Fruit fly (Drosophila melanogaster) whole organism, embryonic: ENCODE measurements around the gene VhaM9.7-b.

Source experiments
- CG1024 ChIP-seq: fragments of 200-800 bp; sonication (Bioruptor generic); IDR thresholded peaks from 2 replicates; pipeline ENCODE4 v1.3.6; 2022; ENCODE audit warnings: missing biosample characterization, missing genetic modification characterization
- CG10462 ChIP-seq: fragments of 200-800 bp; sonication (Bioruptor generic); optimal IDR thresholded peaks from 2 replicates; lab custom pipeline; 2016; ENCODE audit warnings: missing biosample characterization, missing genetic modification characterization
- CG14014 ChIP-seq: fragments of 200-800 bp; sonication (Bioruptor generic); IDR thresholded peaks from 2 replicates; pipeline ENCODE4 v1.3.6; 2022; ENCODE audit warnings: missing biosample characterization, missing genetic modification characterization
- CG16815 ChIP-seq: fragments of 200-800 bp; sonication (Bioruptor generic); optimal IDR thresholded peaks from 3 replicates; lab custom pipeline; 2017; ENCODE audit warnings: missing biosample characterization, mild to moderate bottlenecking, missing genetic modification characterization
- CG18476 ChIP-seq: fragments of 200-800 bp; sonication (Bioruptor generic); optimal IDR thresholded peaks from 2 replicates; lab custom pipeline; 2016; ENCODE audit warnings: missing biosample characterization, mild to moderate bottlenecking, missing genetic modification characterization
- CG2712 ChIP-seq: fragments of 200-800 bp; optimal IDR thresholded peaks from 3 replicates; lab custom pipeline; 2019; ENCODE audit warnings: missing biosample characterization, mild to moderate bottlenecking, missing genetic modification characterization, moderate library complexity
- CG2875 ChIP-seq: fragments of 200-800 bp; sonication (Bioruptor generic); optimal IDR thresholded peaks from 2 replicates; lab custom pipeline; 2017; ENCODE audit warnings: missing biosample characterization, mild to moderate bottlenecking, missing genetic modification characterization, missing genetic modification reagents
- CG31388 ChIP-seq: fragments of 200-800 bp; sonication (Bioruptor generic); optimal IDR thresholded peaks from 2 replicates; lab custom pipeline; 2016; ENCODE audit warnings: missing biosample characterization, missing genetic modification characterization
- CG3281 ChIP-seq: fragments of 200-800 bp; sonication (Bioruptor generic); optimal IDR thresholded peaks from 3 replicates; lab custom pipeline; 2017; ENCODE audit warnings: missing biosample characterization, mild to moderate bottlenecking, missing genetic modification characterization
- CG4617 ChIP-seq: fragments of 200-800 bp; sonication (Bioruptor generic); optimal IDR thresholded peaks from 3 replicates; lab custom pipeline; 2016; ENCODE audit warnings: missing biosample characterization, missing genetic modification characterization, borderline replicate concordance
- CG4707 ChIP-seq: fragments of 200-800 bp; sonication (Bioruptor generic); optimal IDR thresholded peaks from 2 replicates; lab custom pipeline; 2018; ENCODE audit warnings: missing biosample characterization, mild to moderate bottlenecking, missing genetic modification characterization, moderate library complexity
- CG4730 ChIP-seq: fragments of 200-800 bp; sonication (Bioruptor generic); IDR thresholded peaks from 2 replicates; pipeline ENCODE4 v1.3.6; 2022; ENCODE audit warnings: missing biosample characterization, missing genetic modification characterization
- CG5180 ChIP-seq: fragments of 200-800 bp; sonication (Bioruptor generic); optimal IDR thresholded peaks from 3 replicates; lab custom pipeline; 2017; ENCODE audit warnings: missing biosample characterization, missing genetic modification characterization, mild to moderate bottlenecking, moderate library complexity, missing genetic modification reagents
- CG6254 ChIP-seq: fragments of 200-800 bp; sonication (Bioruptor generic); optimal IDR thresholded peaks from 3 replicates; lab custom pipeline; 2017; ENCODE audit warnings: mild to moderate bottlenecking, missing biosample characterization, missing genetic modification reagents, missing genetic modification characterization
- CG6689 ChIP-seq: fragments of 200-800 bp; sonication (Bioruptor generic); IDR thresholded peaks from 2 replicates; pipeline ENCODE4 v1.3.6; 2022; ENCODE audit warnings: missing biosample characterization, missing genetic modification characterization
- CG7839 ChIP-seq: fragments of 200-800 bp; sonication (Bioruptor generic); optimal IDR thresholded peaks from 3 replicates; lab custom pipeline; 2018; ENCODE audit warnings: missing biosample characterization, mild to moderate bottlenecking, missing genetic modification characterization, moderate library complexity
- CG9876 ChIP-seq: fragments of 200-800 bp; sonication (Bioruptor generic); optimal IDR thresholded peaks from 2 replicates; lab custom pipeline; 2016; ENCODE audit warnings: missing biosample characterization, missing genetic modification characterization
- CoRest ChIP-seq: fragments of 200-800 bp; sonication (Bioruptor generic); optimal IDR thresholded peaks from 3 replicates; lab custom pipeline; 2018; ENCODE audit warnings: missing biosample characterization, mild to moderate bottlenecking, missing genetic modification characterization, moderate library complexity
- CrebB ChIP-seq: fragments of 200-800 bp; sonication (Bioruptor generic); optimal IDR thresholded peaks from 3 replicates; lab custom pipeline; 2018; ENCODE audit warnings: missing biosample characterization, mild to moderate bottlenecking, missing genetic modification characterization
- Deaf1 ChIP-seq: fragments of 200-800 bp; optimal IDR thresholded peaks from 3 replicates; lab custom pipeline; 2019; ENCODE audit warnings: missing biosample characterization, mild to moderate bottlenecking, missing genetic modification characterization, moderate library complexity
- Dfd ChIP-seq, 2 experiments: fragments of >200 bp; optimal IDR thresholded peaks; 2 replicates each; lab custom pipeline; 2017; ENCODE audit warnings: missing biosample characterization in 2 of 2, missing genetic modification characterization in 2 of 2
- HLH54F ChIP-seq: fragments of 200-800 bp; sonication (Bioruptor generic); optimal IDR thresholded peaks from 3 replicates; lab custom pipeline; 2016; ENCODE audit warnings: missing biosample characterization, missing genetic modification characterization
- Hey ChIP-seq: fragments of 200-800 bp; sonication (Bioruptor generic); optimal IDR thresholded peaks from 3 replicates; lab custom pipeline; 2018; ENCODE audit warnings: missing biosample characterization, mild to moderate bottlenecking, missing genetic modification characterization
- HmgD ChIP-seq: fragments of 200-800 bp; sonication (Bioruptor generic); optimal IDR thresholded peaks from 3 replicates; lab custom pipeline; 2016; ENCODE audit warnings: missing biosample characterization, missing genetic modification characterization
- Hr78 ChIP-seq, 2 experiments: fragments of 200-800 bp in 1 of 2; fragments of >200 bp in 1 of 2; sonication (Bioruptor generic) in 1 of 2; optimal IDR thresholded peaks; 2 replicates each; lab custom pipeline; 2017 to 2019; ENCODE audit warnings: missing biosample characterization in 2 of 2, missing genetic modification characterization in 2 of 2, mild to moderate bottlenecking in 1 of 2, moderate library complexity in 1 of 2
- Max ChIP-seq: fragments of 200-800 bp; sonication (Bioruptor generic); optimal IDR thresholded peaks from 2 replicates; lab custom pipeline; 2016; ENCODE audit warnings: missing biosample characterization, mild to moderate bottlenecking, missing genetic modification characterization
- Mes4 ChIP-seq: fragments of 200-800 bp; sonication (Bioruptor generic); optimal IDR thresholded peaks from 2 replicates; lab custom pipeline; 2016; ENCODE audit warnings: missing biosample characterization, missing genetic modification characterization
- Rfx ChIP-seq: fragments of 200-800 bp; sonication (Bioruptor generic); IDR thresholded peaks from 2 replicates; pipeline ENCODE4 v1.3.6; 2022; ENCODE audit warnings: missing biosample characterization, missing genetic modification characterization
- ash1 ChIP-seq: fragments of 200-800 bp; sonication (Bioruptor generic); optimal IDR thresholded peaks from 2 replicates; lab custom pipeline; 2018; ENCODE audit warnings: missing biosample characterization, mild to moderate bottlenecking, missing genetic modification characterization
- dati ChIP-seq: fragments of 200-800 bp; sonication (Bioruptor generic); IDR thresholded peaks from 2 replicates; pipeline ENCODE4 v1.3.6; 2022; ENCODE audit warnings: missing biosample characterization, missing genetic modification characterization
- exex ChIP-seq: fragments of 200-800 bp; sonication (Bioruptor generic); optimal IDR thresholded peaks from 4 replicates; lab custom pipeline; 2018; ENCODE audit warnings: missing biosample characterization, mild to moderate bottlenecking, missing genetic modification characterization, moderate library complexity
- fd96Cb ChIP-seq: fragments of 200-800 bp; sonication (Bioruptor generic); optimal IDR thresholded peaks from 2 replicates; lab custom pipeline; 2018; ENCODE audit warnings: missing biosample characterization, mild to moderate bottlenecking, missing genetic modification characterization, moderate library complexity
- gcm2 ChIP-seq: fragments of 200-800 bp; sonication (Bioruptor generic); optimal IDR thresholded peaks from 2 replicates; lab custom pipeline; 2016; ENCODE audit warnings: missing biosample characterization, missing genetic modification characterization
- hbn ChIP-seq: fragments of 200-800 bp; sonication (Bioruptor generic); IDR thresholded peaks from 2 replicates; pipeline ENCODE4 v1.3.6; 2022; ENCODE audit warnings: missing biosample characterization, missing genetic modification characterization; ENCODE audit not compliant: partially characterized antibody
- inv ChIP-seq: fragments of 200-800 bp; sonication (Bioruptor generic); IDR thresholded peaks from 2 replicates; pipeline ENCODE4 v1.3.6; 2022; ENCODE audit warnings: missing biosample characterization, missing genetic modification characterization; ENCODE audit not compliant: partially characterized antibody
- kay ChIP-seq: fragments of 200-800 bp; sonication (Bioruptor generic); optimal IDR thresholded peaks from 2 replicates; lab custom pipeline; 2016; ENCODE audit warnings: missing biosample characterization, missing genetic modification characterization
- knrl ChIP-seq: fragments of 200-800 bp; sonication (Bioruptor generic); IDR thresholded peaks from 3 replicates; pipeline ENCODE4 v1.3.6; 2022; ENCODE audit warnings: missing biosample characterization, missing genetic modification characterization; ENCODE audit not compliant: partially characterized antibody
- lmd ChIP-seq: fragments of 200-800 bp; sonication (Bioruptor generic); IDR thresholded peaks from 2 replicates; pipeline ENCODE4 v1.3.6; 2022; ENCODE audit warnings: missing biosample characterization, missing genetic modification characterization
- nau ChIP-seq: fragments of 200-800 bp; sonication (Bioruptor generic); optimal IDR thresholded peaks from 3 replicates; lab custom pipeline; 2017; ENCODE audit warnings: missing biosample characterization, mild to moderate bottlenecking, missing genetic modification characterization, missing genetic modification reagents
- onecut ChIP-seq: fragments of 200-800 bp; sonication (Bioruptor generic); IDR thresholded peaks from 2 replicates; pipeline ENCODE4 v1.3.6; 2022; ENCODE audit warnings: missing biosample characterization, missing genetic modification characterization
- org-1 ChIP-seq: fragments of 200-800 bp; sonication (Bioruptor generic); optimal IDR thresholded peaks from 2 replicates; lab custom pipeline; 2017; ENCODE audit warnings: missing biosample characterization, missing genetic modification characterization
- salm ChIP-seq: fragments of 200-800 bp; sonication (Bioruptor generic); optimal IDR thresholded peaks from 2 replicates; lab custom pipeline; 2018; ENCODE audit warnings: missing biosample characterization, mild to moderate bottlenecking, missing genetic modification characterization
- sima ChIP-seq: fragments of 200-800 bp; sonication (Bioruptor generic); optimal IDR thresholded peaks from 2 replicates; lab custom pipeline; 2016; ENCODE audit warnings: missing biosample characterization, missing genetic modification characterization
- slp2 ChIP-seq: fragments of 200-800 bp; sonication (Bioruptor generic); optimal IDR thresholded peaks from 2 replicates; lab custom pipeline; 2016; ENCODE audit warnings: missing biosample characterization, missing genetic modification characterization
- sna ChIP-seq: fragments of 200-800 bp; sonication (Bioruptor generic); IDR thresholded peaks from 2 replicates; pipeline ENCODE4 v1.3.6; 2022; ENCODE audit warnings: missing biosample characterization, missing genetic modification characterization; ENCODE audit not compliant: partially characterized antibody
- sqz ChIP-seq: fragments of 200-800 bp; sonication (Bioruptor generic); optimal IDR thresholded peaks from 3 replicates; lab custom pipeline; 2018; ENCODE audit warnings: missing biosample characterization, mild to moderate bottlenecking, missing genetic modification characterization
- twi ChIP-seq: fragments of 200-800 bp; optimal IDR thresholded peaks from 2 replicates; lab custom pipeline; 2019; ENCODE audit warnings: missing biosample characterization, mild to moderate bottlenecking, missing genetic modification characterization, moderate library complexity
- tx ChIP-seq: fragments of 200-800 bp; sonication (Bioruptor generic); optimal IDR thresholded peaks from 2 replicates; lab custom pipeline; 2016; ENCODE audit warnings: missing biosample characterization, missing genetic modification characterization

Gene VhaM9.7-b

dm6 chr3L:21539245-21540196 lies at the start of gene VhaM9.7-b, which contains the start of gene COX8 (continued):
- TF ChIP-seq Hr78 (GFP tag; optimal IDR thresholded peaks at IDR 0.05; lab: Kevin White, UChicago), result no peak
- TF ChIP-seq knrl (GFP tag; lab: Robert Waterston, UW), result peak; percentile 74
- TF ChIP-seq exex (tag; lab: Kevin White, UChicago), result no peak
- no peak for TF ChIP-seq dati
- TF ChIP-seq CG4707 (GFP tag; lab: Kevin White, UChicago), result no peak
- TF ChIP-seq Mes4 (GFP tag; lab: Kevin White, UChicago), result no peak
- no peak for TF ChIP-seq nau (GFP tag; lab: Kevin White, UChicago)
- peak; percentile 20 for TF ChIP-seq kay (GFP tag; lab: Kevin White, UChicago)
- no peak for TF ChIP-seq org-1 (GFP tag; lab: Kevin White, UChicago)
- TF ChIP-seq HmgD (GFP tag; lab: Kevin White, UChicago), result peak; percentile 21
- peak; percentile 53 for TF ChIP-seq CG9876 (GFP tag; lab: Kevin White, UChicago)
- TF ChIP-seq CG2875 (GFP tag; lab: Kevin White, UChicago), result no peak
- peak; percentile 42 for TF ChIP-seq CG10462 (GFP tag; lab: Kevin White, UChicago)
- TF ChIP-seq salm (tag; lab: Kevin White, UChicago), result no peak
- no peak for TF ChIP-seq CG5180 (GFP tag; lab: Kevin White, UChicago)
- TF ChIP-seq CG4617 (GFP tag; lab: Kevin White, UChicago), result peak; percentile 77
- peak; percentile 72 for TF ChIP-seq HLH54F
- peak; percentile 62; the same call in 1 of the 2 replicates for TF ChIP-seq lmd (GFP tag; lab: Robert Waterston, UW)
- TF ChIP-seq CG6254 (GFP tag; lab: Kevin White, UChicago), result peak; percentile 99
- TF ChIP-seq onecut (GFP tag; lab: Robert Waterston, UW), result peak; percentile 82
- peak; percentile 43 for TF ChIP-seq fd96Cb (tag; lab: Kevin White, UChicago)
- TF ChIP-seq tx (GFP tag; lab: Kevin White, UChicago), result peak; percentile 25
- TF ChIP-seq CoRest (tag; lab: Kevin White, UChicago), result no peak
- no peak for TF ChIP-seq sima (GFP tag; lab: Kevin White, UChicago)
- TF ChIP-seq CG4730 (GFP tag; lab: Robert Waterston, UW), result 0 out of 2 replicates have a peak, but pooled peaks have one; percentile 67
- no peak for TF ChIP-seq gcm2 (GFP tag; lab: Kevin White, UChicago)
- TF ChIP-seq CG7839 (tag; lab: Kevin White, UChicago), result no peak
- peak; percentile 45 for TF ChIP-seq CG3281 (GFP tag; lab: Kevin White, UChicago)
- peak; percentile 74 for TF ChIP-seq Rfx (GFP tag; lab: Robert Waterston, UW)
- TF ChIP-seq CG6689, result peak; percentile 95
- TF ChIP-seq Hey (tag; lab: Kevin White, UChicago), result no peak
- TF ChIP-seq slp2, result peak; percentile 2
- TF ChIP-seq inv (GFP tag; lab: Robert Waterston, UW), result peak; percentile 65; the same call in 1 of the 2 replicates
- peak; percentile 58 for TF ChIP-seq Max (GFP tag; lab: Kevin White, UChicago)
- peak; percentile 14 for TF ChIP-seq CG18476 (GFP tag; lab: Kevin White, UChicago)
- TF ChIP-seq CG16815 (GFP tag; lab: Kevin White, UChicago), result peak; percentile 45
- no peak for TF ChIP-seq ash1 (GFP tag; lab: Kevin White, UChicago)
- TF ChIP-seq sna (GFP tag; lab: Robert Waterston, UW), result no peak; the same call in 1 of the 2 replicates
- TF ChIP-seq CG14014, result no peak
- TF ChIP-seq Dfd (GFP tag; optimal IDR thresholded peaks at IDR 0.05; lab: Kevin White, UChicago), result no peak
- TF ChIP-seq CrebB (tag; lab: Kevin White, UChicago), result no peak
- 0 out of 2 replicates have a peak, but pooled peaks have one; percentile 16 for TF ChIP-seq CG1024 (GFP tag; lab: Robert Waterston, UW)
- TF ChIP-seq sqz (GFP tag; lab: Kevin White, UChicago), result no peak
- TF ChIP-seq CG31388 (GFP tag; lab: Kevin White, UChicago), result peak; percentile 30
- peak; percentile 71 for TF ChIP-seq CG2712 (tag; lab: Kevin White, UChicago)
- TF ChIP-seq hbn (GFP tag; lab: Robert Waterston, UW), result peak; percentile 53
- TF ChIP-seq Deaf1 (tag; lab: Kevin White, UChicago), result no peak
- TF ChIP-seq twi (tag; lab: Kevin White, UChicago), result no peak
